Worm (Caenorhabditis elegans) whole organism, L4 larva: ENCODE measurements around the gene Y39A1A.9.

ENCODE experiments used
- F10B5.3 ChIP-seq: sonication (generic microtip); optimal IDR thresholded peaks from 2 replicates; lab custom pipeline; 2016; ENCODE audit warnings: mild to moderate bottlenecking, missing genetic modification characterization, missing compliant biosample characterization
- F26F4.8 ChIP-seq: fragments of 200-800 bp; sonication (Bioruptor generic); conservative IDR thresholded peaks from 2 replicates; pipeline ENCODE4 v1.3.6; 2022; ENCODE audit warnings: missing genetic modification characterization, missing compliant biosample characterization
- F37D6.2 ChIP-seq: sonication (generic microtip); optimal IDR thresholded peaks from 2 replicates; lab custom pipeline; 2016; ENCODE audit warnings: mild to moderate bottlenecking, missing genetic modification characterization, missing compliant biosample characterization
- F44E2.7 ChIP-seq: fragments of 200-800 bp; sonication (Bioruptor generic); IDR thresholded peaks from 2 replicates; pipeline ENCODE4 v2.1.2; 2022; ENCODE audit warnings: missing genetic modification characterization, missing compliant biosample characterization
- R02D3.7 ChIP-seq: fragments of 150-350 bp; sonication (generic microtip); optimal IDR thresholded peaks from 3 replicates; lab custom pipeline; 2014; ENCODE audit warnings: missing biosample characterization, missing genetic modification characterization
- T20F7.1 ChIP-seq: fragments of 200-800 bp; sonication (Bioruptor generic); optimal IDR thresholded peaks from 2 replicates; lab custom pipeline; 2018; ENCODE audit warnings: mild to moderate bottlenecking, missing genetic modification characterization, missing compliant biosample characterization
- T26A8.4 ChIP-seq: fragments of 200-800 bp; sonication (Bioruptor generic); IDR thresholded peaks from 2 replicates; pipeline ENCODE4 v1.3.6; 2022; ENCODE audit warnings: missing genetic modification characterization, missing compliant biosample characterization
- ZK337.2 ChIP-seq: fragments of 200-800 bp; sonication (Bioruptor generic); IDR thresholded peaks from 2 replicates; pipeline ENCODE4 v1.3.6; 2022; ENCODE audit warnings: missing genetic modification reagents, missing genetic modification characterization, missing compliant biosample characterization
- ZK546.5 ChIP-seq, 2 experiments: sonication (generic microtip); optimal IDR thresholded peaks; 2 replicates each; lab custom pipeline; 2017; ENCODE audit warnings: missing biosample characterization in 2 of 2, missing genetic modification characterization in 2 of 2
- aha-1 ChIP-seq: fragments of 150-350 bp; peaks from one replicate; lab custom pipeline; 2014; ENCODE audit warnings: missing biosample characterization, missing genetic modification characterization
- arid-1 ChIP-seq: fragments of 200-800 bp; sonication (Bioruptor generic); conservative IDR thresholded peaks from 2 replicates; pipeline ENCODE4 v1.3.6; 2022; ENCODE audit warnings: missing genetic modification reagents, missing genetic modification characterization, missing compliant biosample characterization
- attf-4 ChIP-seq: sonication (generic microtip); optimal IDR thresholded peaks from 3 replicates; lab custom pipeline; 2017; ENCODE audit warnings: missing biosample characterization, missing genetic modification characterization
- ceh-28 ChIP-seq: fragments of 150-350 bp; optimal IDR thresholded peaks from 2 replicates; lab custom pipeline; 2014; ENCODE audit warnings: missing biosample characterization, missing genetic modification reagents, missing genetic modification characterization
- ceh-62 ChIP-seq: sonication (generic microtip); optimal IDR thresholded peaks from 2 replicates; lab custom pipeline; 2017; ENCODE audit warnings: missing biosample characterization, missing genetic modification characterization
- daf-8 ChIP-seq: fragments of 200-800 bp; sonication (Bioruptor generic); IDR thresholded peaks from 2 replicates; pipeline ENCODE4 v1.3.6; 2022; ENCODE audit warnings: missing genetic modification characterization, missing compliant biosample characterization
- dmd-6 ChIP-seq: fragments of 200-800 bp; sonication (Bioruptor generic); IDR thresholded peaks from 2 replicates; pipeline ENCODE4 v1.3.6; 2022; ENCODE audit warnings: missing genetic modification reagents, missing genetic modification characterization, missing compliant biosample characterization
- dmd-8 ChIP-seq: fragments of 200-800 bp; sonication (Bioruptor generic); IDR thresholded peaks from 2 replicates; pipeline ENCODE4 v1.3.6; 2022; ENCODE audit warnings: missing genetic modification characterization, missing compliant biosample characterization
- dmd-9 ChIP-seq: fragments of 200-800 bp; sonication (Bioruptor generic); IDR thresholded peaks from 2 replicates; pipeline ENCODE4 v1.3.6; 2022; ENCODE audit warnings: missing genetic modification reagents, missing genetic modification characterization, missing compliant biosample characterization
- duxl-1 ChIP-seq: sonication (generic microtip); optimal IDR thresholded peaks from 2 replicates; lab custom pipeline; 2016; ENCODE audit warnings: mild to moderate bottlenecking, missing genetic modification characterization, moderate library complexity, missing compliant biosample characterization; ENCODE audit not compliant: poor library complexity
- egl-27 ChIP-seq: sonication (generic microtip); optimal IDR thresholded peaks from 3 replicates; lab custom pipeline; 2017; ENCODE audit warnings: missing biosample characterization, missing genetic modification reagents, missing genetic modification characterization
- egl-43 ChIP-seq: fragments of 200-800 bp; sonication (Bioruptor generic); IDR thresholded peaks from 2 replicates; pipeline ENCODE4 v1.3.6; 2022; ENCODE audit warnings: missing genetic modification reagents, missing genetic modification characterization, missing compliant biosample characterization
- fos-1 ChIP-seq: fragments of 150-350 bp; optimal IDR thresholded peaks from 2 replicates; lab custom pipeline; 2014; ENCODE audit warnings: missing biosample characterization, missing genetic modification characterization
- gei-8 ChIP-seq: fragments of 200-800 bp; sonication (Bioruptor generic); optimal IDR thresholded peaks from 2 replicates; lab custom pipeline; 2018; ENCODE audit warnings: mild to moderate bottlenecking, missing genetic modification characterization, missing compliant biosample characterization
- jun-1 ChIP-seq: fragments of 150-350 bp; optimal IDR thresholded peaks from 2 replicates; lab custom pipeline; 2014; ENCODE audit warnings: missing biosample characterization, missing genetic modification reagents, missing genetic modification characterization
- lim-7 ChIP-seq: fragments of 200-800 bp; sonication (Bioruptor generic); IDR thresholded peaks from 2 replicates; pipeline ENCODE4 v1.3.6; 2022; ENCODE audit warnings: missing genetic modification characterization, missing compliant biosample characterization
- lin-13 ChIP-seq: fragments of 150-350 bp; optimal IDR thresholded peaks from 2 replicates; lab custom pipeline; 2014; ENCODE audit warnings: missing biosample characterization, missing genetic modification reagents, missing genetic modification characterization
- lin-29 ChIP-seq: fragments of 200-800 bp; sonication (Bioruptor generic); IDR thresholded peaks from 2 replicates; pipeline ENCODE4 v1.3.6; 2022; ENCODE audit warnings: missing genetic modification reagents, missing genetic modification characterization, missing compliant biosample characterization
- lin-39 ChIP-seq: fragments of 150-350 bp; optimal IDR thresholded peaks from 2 replicates; lab custom pipeline; 2014; ENCODE audit warnings: missing biosample characterization, missing genetic modification reagents, missing genetic modification characterization
- mdt-29 ChIP-seq: fragments of 200-800 bp; sonication (Bioruptor generic); IDR thresholded peaks from 2 replicates; pipeline ENCODE4 v1.3.6; 2022; ENCODE audit warnings: missing genetic modification reagents, missing genetic modification characterization, missing compliant biosample characterization
- mep-1 ChIP-seq: fragments of 150-350 bp; sonication (generic microtip); optimal IDR thresholded peaks from 3 replicates; lab custom pipeline; 2014; ENCODE audit warnings: missing biosample characterization, missing genetic modification characterization
- mes-2 ChIP-seq: sonication (generic microtip); optimal IDR thresholded peaks from 2 replicates; lab custom pipeline; 2016; ENCODE audit warnings: missing genotype, mild to moderate bottlenecking, missing genetic modification characterization, missing compliant biosample characterization; ENCODE audit not compliant: poor library complexity, severe bottlenecking
- mxl-2 ChIP-seq: fragments of 200-800 bp; sonication (Bioruptor generic); conservative IDR thresholded peaks from 2 replicates; pipeline ENCODE4 v1.3.6; 2022; ENCODE audit warnings: missing genetic modification reagents, missing genetic modification characterization, missing compliant biosample characterization
- nhr-10 ChIP-seq: fragments of 150-350 bp; optimal IDR thresholded peaks from 2 replicates; lab custom pipeline; 2014; ENCODE audit warnings: missing biosample characterization, missing genetic modification characterization
- nhr-102 ChIP-seq: sonication (generic microtip); optimal IDR thresholded peaks from 2 replicates; lab custom pipeline; 2016; ENCODE audit warnings: mild to moderate bottlenecking, missing genetic modification characterization, moderate library complexity, missing compliant biosample characterization
- nhr-25 ChIP-seq: sonication (generic microtip); optimal IDR thresholded peaks from 2 replicates; lab custom pipeline; 2017; ENCODE audit warnings: missing genetic modification characterization, mild to moderate bottlenecking, missing compliant biosample characterization, antibody characterized with exemption, moderate library complexity, borderline replicate concordance; ENCODE audit not compliant: insufficient read depth
- nhr-41 ChIP-seq: fragments of 200-800 bp; sonication (Bioruptor generic); IDR thresholded peaks from 2 replicates; pipeline ENCODE4 v1.3.6; 2022; ENCODE audit warnings: missing genetic modification reagents, missing genetic modification characterization, missing compliant biosample characterization
- nhr-48 ChIP-seq: sonication (generic microtip); optimal IDR thresholded peaks from 2 replicates; lab custom pipeline; 2016; ENCODE audit warnings: mild to moderate bottlenecking, missing genetic modification characterization, missing compliant biosample characterization
- nhr-76 ChIP-seq: fragments of 150-350 bp; optimal IDR thresholded peaks from 2 replicates; lab custom pipeline; 2014; ENCODE audit warnings: missing biosample characterization, missing genetic modification characterization
- pha-4 ChIP-seq, 2 experiments: fragments of 150-350 bp in 1 of 2; fragments of 200-800 bp in 1 of 2; sonication (Bioruptor generic) in 1 of 2; IDR thresholded peaks in 1 of 2; optimal IDR thresholded peaks in 1 of 2; 2 replicates each; pipeline versions ENCODE4 v1.3.6 to Lab custom; 2014 to 2022; ENCODE audit warnings: missing genetic modification characterization in 2 of 2, missing genetic modification reagents in 2 of 2, missing biosample characterization in 1 of 2, missing compliant biosample characterization in 1 of 2
- php-3 ChIP-seq: fragments of 200-800 bp; sonication (Bioruptor generic); IDR thresholded peaks from 2 replicates; pipeline ENCODE4 v1.3.6; 2022; ENCODE audit warnings: missing genetic modification reagents, missing genetic modification characterization, missing compliant biosample characterization
- rbr-2 ChIP-seq: sonication (generic microtip); optimal IDR thresholded peaks from 2 replicates; lab custom pipeline; 2016; ENCODE audit warnings: missing genotype, missing genetic modification characterization, missing compliant biosample characterization
- skn-1 ChIP-seq: fragments of 150-350 bp; optimal IDR thresholded peaks from 2 replicates; lab custom pipeline; 2014; ENCODE audit warnings: missing biosample characterization, missing genetic modification characterization
- snpc-1.2 ChIP-seq: fragments of 200-800 bp; sonication (Bioruptor generic); IDR thresholded peaks from 2 replicates; pipeline ENCODE4 v1.3.6; 2022; ENCODE audit warnings: missing genetic modification reagents, missing genetic modification characterization, missing compliant biosample characterization
- snpc-4 ChIP-seq: fragments of 150-350 bp; optimal IDR thresholded peaks from 2 replicates; lab custom pipeline; 2014; ENCODE audit warnings: missing biosample characterization, missing genetic modification characterization
- spr-1 ChIP-seq: sonication (generic microtip); optimal IDR thresholded peaks from 2 replicates; lab custom pipeline; 2016; ENCODE audit warnings: mild to moderate bottlenecking, missing genetic modification characterization, missing compliant biosample characterization
- spr-3 ChIP-seq: fragments of 200-800 bp; sonication (Bioruptor generic); optimal IDR thresholded peaks from 2 replicates; lab custom pipeline; 2018; ENCODE audit warnings: mild to moderate bottlenecking, missing genetic modification characterization, missing compliant biosample characterization
- tag-97 ChIP-seq: fragments of 200-800 bp; sonication (Bioruptor generic); IDR thresholded peaks from 2 replicates; pipeline ENCODE4 v1.3.6; 2022; ENCODE audit warnings: missing genetic modification characterization, missing compliant biosample characterization
- tra-1 ChIP-seq: fragments of 200-800 bp; sonication (Bioruptor generic); IDR thresholded peaks from 2 replicates; pipeline ENCODE4 v1.3.6; 2022; ENCODE audit warnings: missing genetic modification reagents, missing genetic modification characterization, missing compliant biosample characterization
- ztf-11 ChIP-seq: fragments of 150-350 bp; optimal IDR thresholded peaks from 2 replicates; lab custom pipeline; 2014; ENCODE audit warnings: missing biosample characterization, missing genetic modification characterization

Y39A1A.9 gene

ce11 chrIII:10653479-10653878, 20.2 kb upstream of the Y39A1A.9 start:
- TF ChIP-seq T20F7.1 (GFP tag; lab: Kevin White, UChicago) (no peak), daf-8 (no peak), snpc-1.2 (GFP tag; lab: Robert Waterston, UW) (no peak), aha-1 (peak; percentile 84), ceh-28 (tag; lab: Kevin White, UChicago) (no peak), arid-1 (no peak), nhr-25 (tag; lab: Kevin White, UChicago) (no peak)

DNA sequence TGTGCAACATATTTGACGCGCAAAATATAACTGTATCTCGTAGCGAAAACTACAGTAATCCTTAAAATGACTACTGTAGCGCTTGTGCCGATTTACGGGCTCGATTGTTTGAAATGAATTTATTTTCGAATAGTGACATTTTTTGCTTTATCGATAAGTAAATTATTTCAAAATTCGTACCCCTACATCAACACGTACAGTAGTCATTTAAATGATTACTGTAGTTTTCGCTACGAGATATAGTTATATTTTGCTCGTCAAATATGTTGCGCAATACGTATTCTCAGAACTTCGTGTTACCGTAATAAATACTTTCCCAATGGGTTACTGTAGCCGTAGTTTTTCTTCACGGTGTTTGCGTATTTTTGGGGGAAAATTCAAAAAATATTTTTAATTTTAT, 19.5 kb upstream of the Y39A1A.9 start:
- TF ChIP-seq jun-1 (tag; lab: Kevin White, UChicago) = no peak
- no peak for TF ChIP-seq lin-13 (GFP tag; lab: Kevin White, UChicago)
- no peak for TF ChIP-seq dmd-8
- TF ChIP-seq nhr-76 (tag; lab: Kevin White, UChicago) = no peak

ce11 chrIII:10651634-10652033, 18.3 kb upstream of the Y39A1A.9 start:
- TF ChIP-seq rbr-2 (peak; percentile 17), nhr-41 (GFP tag; lab: Robert Waterston, UW) (no peak), tra-1 (no peak), lin-39 (tag; lab: Kevin White, UChicago) (no peak), spr-1 (tag; lab: Kevin White, UChicago) (no peak), T20F7.1 (GFP tag; lab: Kevin White, UChicago) (no peak), lim-7 (no peak), nhr-10 (tag; lab: Kevin White, UChicago) (no peak), fos-1 (tag; lab: Kevin White, UChicago) (no peak), gei-8 (no peak), mdt-29 (no peak), nhr-76 (tag; lab: Kevin White, UChicago) (no peak), dmd-9 (no peak), php-3 (GFP tag; lab: Robert Waterston, UW) (no peak), mep-1 (peak; percentile 40), lin-13 (GFP tag; lab: Kevin White, UChicago) (no peak), pha-4 (GFP tag; IDR thresholded peaks at IDR 0.05; lab: Robert Waterston, UW) (no peak), pha-4 (tag; optimal IDR thresholded peaks at IDR 0.05; lab: Kevin White, UChicago) (no peak), nhr-102 (no peak), T26A8.4 (no peak), F37D6.2 (tag; lab: Kevin White, UChicago) (no peak), ZK337.2 (GFP tag; lab: Robert Waterston, UW) (no peak), lin-29 (GFP tag; lab: Robert Waterston, UW) (no peak), spr-3 (no peak), egl-43 (no peak), egl-27 (tag; lab: Kevin White, UChicago) (no peak), F10B5.3 (tag; lab: Kevin White, UChicago) (no peak), nhr-48 (no peak), skn-1 (tag; lab: Kevin White, UChicago) (no peak), ZK546.5 (tag; optimal IDR thresholded peaks at IDR 0.05; lab: Kevin White, UChicago) (no peak), duxl-1 (tag; lab: Kevin White, UChicago) (no peak), mes-2 (tag; lab: Kevin White, UChicago) (peak; percentile 70), snpc-4 (tag; lab: Kevin White, UChicago) (no peak), dmd-6 (no peak), tag-97 (GFP tag; lab: Robert Waterston, UW) (no peak), ztf-11 (tag; lab: Kevin White, UChicago) (no peak), aha-1 (peak; percentile 84), ceh-62 (no peak), F44E2.7 (GFP tag; lab: Robert Waterston, UW) (no peak), attf-4 (tag; lab: Kevin White, UChicago) (no peak), R02D3.7 (tag; lab: Kevin White, UChicago) (no peak), F26F4.8 (no peak), mxl-2 (GFP tag; lab: Robert Waterston, UW) (no peak)
